Worm (Caenorhabditis elegans): ENCODE results near the gene F58E6.4.

DNA sequence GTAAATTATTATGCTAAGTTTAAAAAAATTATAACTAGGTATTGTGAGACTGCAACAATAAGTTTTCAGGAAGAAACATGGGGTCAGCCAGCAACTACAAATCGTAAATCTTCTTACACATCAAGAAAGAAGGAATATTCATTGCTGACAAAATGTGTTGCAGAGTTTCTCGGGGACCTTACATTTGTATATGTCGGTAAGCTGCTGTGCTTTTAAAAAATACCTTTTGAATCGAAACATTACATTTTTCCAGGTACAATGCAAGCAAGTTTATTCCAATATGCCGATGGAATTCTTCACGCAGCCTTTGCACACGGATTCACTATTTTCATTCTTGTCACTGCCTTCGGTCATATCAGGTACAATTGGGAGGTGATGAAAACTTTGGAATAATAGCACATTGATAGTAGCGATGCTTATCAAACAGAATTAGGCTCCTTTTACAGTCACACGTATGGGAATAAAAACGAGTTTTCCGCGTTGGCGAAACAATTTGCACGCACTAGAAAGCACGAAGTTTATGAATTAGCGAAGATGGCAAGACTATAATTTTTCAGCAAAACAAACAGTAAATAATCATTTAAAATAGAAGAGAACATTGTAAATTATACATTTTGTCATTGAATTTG is 12.0 kb downstream of the F58E6.4 start:
- TF ChIP-seq him-1 (tag; optimal IDR thresholded peaks at IDR 0.05) (no peak), W03F9.2 (tag; optimal IDR thresholded peaks at IDR 0.05) (no peak), dao-5 (tag; optimal IDR thresholded peaks at IDR 0.05) (no peak)

Data from whole organism, L4/young adult.